Worm (Caenorhabditis elegans) whole organism, L3 larva: ENCODE results near the gene srh-138.

ENCODE experiments used
- ama-1 ChIP-seq: fragments of 150-350 bp; optimal IDR thresholded peaks from 2 replicates; lab custom pipeline; 2018
- ceh-28 ChIP-seq: fragments of 150-350 bp; optimal IDR thresholded peaks from 2 replicates; lab custom pipeline; 2014; ENCODE audit warnings: missing biosample characterization, missing genetic modification reagents, missing genetic modification characterization
- fos-1 ChIP-seq: fragments of 150-350 bp; optimal IDR thresholded peaks from 2 replicates; lab custom pipeline; 2014; ENCODE audit warnings: missing biosample characterization, missing genetic modification characterization
- hmg-11 ChIP-seq: sonication (generic microtip); optimal IDR thresholded peaks from 2 replicates; lab custom pipeline; 2016; ENCODE audit warnings: missing genetic modification characterization, missing compliant biosample characterization
- lin-15B ChIP-seq: fragments of 150-350 bp; optimal IDR thresholded peaks from 2 replicates; lab custom pipeline; 2014; ENCODE audit warnings: missing biosample characterization, missing genetic modification characterization
- nhr-28 ChIP-seq: fragments of 150-350 bp; optimal IDR thresholded peaks from 2 replicates; lab custom pipeline; 2014; ENCODE audit warnings: missing biosample characterization, missing genetic modification characterization

- TF ChIP-seq fos-1 (tag; lab: Kevin White, UChicago): no peak
- TF ChIP-seq ama-1 (lab: Kevin White, UChicago): no peak
- no peak for TF ChIP-seq ceh-28 (tag; lab: Kevin White, UChicago)
- no peak for TF ChIP-seq nhr-28 (tag; lab: Kevin White, UChicago)
- no peak for TF ChIP-seq hmg-11 (tag; lab: Kevin White, UChicago)
- TF ChIP-seq lin-15B: no peak
These were observed 12.1 kb downstream of the srh-138 start, which contains the start of gene str-15 for ce11 chrV:16458714-16459113.
